Worm (Caenorhabditis elegans): ENCODE results near the gene abt-1.

Gene abt-1

ce11 chrIV:10239045-10239444, 24.3 kb upstream of the abt-1 start, which contains the start of gene ech-8:
ech-8 (minus strand) TSS chrIV:10239176.
- TF ChIP-seq F44E2.7 (GFP tag; IDR thresholded peaks at IDR 0.05) (no peak), lin-13 (GFP tag; optimal IDR thresholded peaks at IDR 0.05) (no peak), mes-2 (tag; optimal IDR thresholded peaks at IDR 0.05; ENCODE audit: poor library complexity, severe bottlenecking) (no peak), ces-1 (GFP tag; optimal IDR thresholded peaks at IDR 0.05) (no peak), nhr-111 (GFP tag; optimal IDR thresholded peaks at IDR 0.05) (no peak), fkh-10 (GFP tag; optimal IDR thresholded peaks at IDR 0.05) (no peak), unc-62 (GFP tag; optimal IDR thresholded peaks at IDR 0.05 in 1 of 2) (no peak), unc-62 (tag; optimal IDR thresholded peaks at IDR 0.05) (no peak), lin-29 (GFP tag; IDR thresholded peaks at IDR 0.05) (no peak), nhr-28 (tag; optimal IDR thresholded peaks at IDR 0.05) (peak; percentile 84), nhr-11 (tag; optimal IDR thresholded peaks at IDR 0.05) (no peak), cey-2 (tag; optimal IDR thresholded peaks at IDR 0.05; ENCODE audit: borderline replicate concordance, insufficient read depth) (no peak), php-3 (GFP tag; IDR thresholded peaks at IDR 0.05) (peak; percentile 88), dmd-6 (GFP tag; IDR thresholded peaks at IDR 0.05) (no peak), daf-8 (GFP tag; IDR thresholded peaks at IDR 0.05) (no peak), saeg-2 (GFP tag; IDR thresholded peaks at IDR 0.05) (no peak), vab-7 (GFP tag; IDR thresholded peaks at IDR 0.05) (no peak), dve-1 (tag; optimal IDR thresholded peaks at IDR 0.05; ENCODE audit: insufficient read depth) (peak; percentile 52), daf-16 (GFP tag; optimal IDR thresholded peaks at IDR 0.05) (no peak), daf-16 (tag; optimal IDR thresholded peaks at IDR 0.05) (peak; percentile 79), mep-1 (tag; optimal IDR thresholded peaks at IDR 0.05) (no peak), nhr-77 (tag; optimal IDR thresholded peaks at IDR 0.05) (peak; percentile 32), ceh-32 (tag; optimal IDR thresholded peaks at IDR 0.05; ENCODE audit: poor library complexity) (no peak), Y5F2A.4 (GFP tag; optimal IDR thresholded peaks at IDR 0.05) (no peak), dmd-9 (GFP tag; IDR thresholded peaks at IDR 0.05) (no peak), nhr-10 (tag; optimal IDR thresholded peaks at IDR 0.05) (no peak)

ce11 chrIV:10236106-10236505, 21.4 kb upstream of the abt-1 start:
- no peak for TF ChIP-seq mdt-29 (GFP tag; IDR thresholded peaks at IDR 0.05)
- TF ChIP-seq nhr-237 (tag; optimal IDR thresholded peaks at IDR 0.05), result no peak
- no peak for TF ChIP-seq spr-3 (GFP tag; optimal IDR thresholded peaks at IDR 0.05)
- no peak for TF ChIP-seq vab-7 (GFP tag; IDR thresholded peaks at IDR 0.05)
- peak; percentile 68 for TF ChIP-seq nhr-28 (tag; optimal IDR thresholded peaks at IDR 0.05)
- TF ChIP-seq Y105C5A.15 (GFP tag; IDR thresholded peaks at IDR 0.05), result no peak
- peak; percentile 74 for TF ChIP-seq dve-1 (tag; optimal IDR thresholded peaks at IDR 0.05; ENCODE audit: insufficient read depth)
- TF ChIP-seq sdz-12 (GFP tag; optimal IDR thresholded peaks at IDR 0.05), result no peak
- peak; percentile 89 for TF ChIP-seq pqm-1 (tag; optimal IDR thresholded peaks at IDR 0.05)
- no peak for TF ChIP-seq nhr-6 (tag; optimal IDR thresholded peaks at IDR 0.05)
- TF ChIP-seq egl-43 (GFP tag; IDR thresholded peaks at IDR 0.05), result no peak
- TF ChIP-seq ces-1 (GFP tag; optimal IDR thresholded peaks at IDR 0.05), result no peak
- no peak for TF ChIP-seq egl-27 (tag; optimal IDR thresholded peaks at IDR 0.05)
- no peak for TF ChIP-seq ceh-82 (tag; optimal IDR thresholded peaks at IDR 0.05)
- TF ChIP-seq F44E2.7 (GFP tag; IDR thresholded peaks at IDR 0.05), result no peak
- TF ChIP-seq hif-1 (tag; optimal IDR thresholded peaks at IDR 0.05), result no peak
- no peak for TF ChIP-seq ztf-7 (tag; optimal IDR thresholded peaks at IDR 0.05)
- peak; percentile 71 for TF ChIP-seq dmd-6 (GFP tag; IDR thresholded peaks at IDR 0.05)
- TF ChIP-seq mep-1 (tag; optimal IDR thresholded peaks at IDR 0.05), result no peak
- TF ChIP-seq lir-3 (tag; optimal IDR thresholded peaks at IDR 0.05), result no peak
- no peak for TF ChIP-seq ceh-32 (tag; optimal IDR thresholded peaks at IDR 0.05; ENCODE audit: poor library complexity)
- TF ChIP-seq fkh-10 (GFP tag; optimal IDR thresholded peaks at IDR 0.05), result no peak
- TF ChIP-seq hlh-11 (tag; optimal IDR thresholded peaks at IDR 0.05), result peak; percentile 52
- TF ChIP-seq D1046.2 (GFP tag; IDR thresholded peaks at IDR 0.05), result no peak
- peak; percentile 52 for TF ChIP-seq nhr-77 (tag; optimal IDR thresholded peaks at IDR 0.05)
- TF ChIP-seq jun-1 (tag; optimal IDR thresholded peaks at IDR 0.05), result no peak
- no peak for TF ChIP-seq F26F4.8 (GFP tag; conservative IDR thresholded peaks at IDR 0.05)
- no peak for TF ChIP-seq set-16 (GFP tag; IDR thresholded peaks at IDR 0.05)
- TF ChIP-seq dmd-8 (GFP tag; IDR thresholded peaks at IDR 0.05), result no peak
- no peak for TF ChIP-seq nhr-111 (GFP tag; optimal IDR thresholded peaks at IDR 0.05)
- no peak for TF ChIP-seq lin-38 (GFP tag; IDR thresholded peaks at IDR 0.05)
- TF ChIP-seq F49E8.2 (tag; optimal IDR thresholded peaks at IDR 0.05; ENCODE audit: borderline replicate concordance), result no peak
- TF ChIP-seq skn-1 (tag; optimal IDR thresholded peaks at IDR 0.05), result no peak
- no peak for TF ChIP-seq daf-12 (tag; optimal IDR thresholded peaks at IDR 0.05)
- TF ChIP-seq daf-8 (GFP tag; IDR thresholded peaks at IDR 0.05), result no peak
- no peak for TF ChIP-seq mxl-3 (GFP tag; optimal IDR thresholded peaks at IDR 0.05)
